Worm (Caenorhabditis elegans): ENCODE results near the gene C34C12.2.

ce11 chrIII:3452563-3453210 is 899 bp upstream of the C34C12.2 start, which contains the start of the genes K01A11.3 and C34C12.12:
- TF ChIP-seq daf-12 (tag; optimal IDR thresholded peaks at IDR 0.05) (no peak), nhr-12 (tag; optimal IDR thresholded peaks at IDR 0.05) (no peak), mml-1 (tag; optimal IDR thresholded peaks at IDR 0.05) (no peak), lin-39 (tag; optimal IDR thresholded peaks at IDR 0.05) (no peak), ceh-16 (tag; optimal IDR thresholded peaks at IDR 0.05) (no peak), ceh-82 (tag; optimal IDR thresholded peaks at IDR 0.05) (no peak), pqm-1 (tag; optimal IDR thresholded peaks at IDR 0.05) (no peak), aly-2 (tag; optimal IDR thresholded peaks at IDR 0.05) (no peak), ZK546.5 (tag; optimal IDR thresholded peaks at IDR 0.05) (no peak), skn-1 (tag; optimal IDR thresholded peaks at IDR 0.05) (no peak), snpc-4 (tag; optimal IDR thresholded peaks at IDR 0.05) (no peak), nhr-76 (tag; optimal IDR thresholded peaks at IDR 0.05) (no peak), ztf-11 (tag; optimal IDR thresholded peaks at IDR 0.05) (no peak)

Measured in whole organism, L3 larva.